Worm (Caenorhabditis elegans): ENCODE measurements around the gene F21C10.9.

F21C10.9 gene

ce11 chrV:9090824-9091798 lies 7.4 kb downstream of the F21C10.9 start:
- 0 out of 2 replicates have a peak, but pooled peaks have one; percentile 8 for TF ChIP-seq tab-1 (GFP tag; IDR thresholded peaks at IDR 0.05)

- 0 out of 2 replicates have a peak, but pooled peaks have one; percentile 7 for TF ChIP-seq ztf-23 (GFP tag; IDR thresholded peaks at IDR 0.05)
- TF ChIP-seq ref-1 (GFP tag; conservative IDR thresholded peaks at IDR 0.05), result no peak
- peak; percentile 42; the same call in 1 of the 2 replicates for TF ChIP-seq flt-1 (GFP tag; IDR thresholded peaks at IDR 0.05)
Measured at ce11 chrV:9088758-9089157, 9.7 kb downstream of the F21C10.9 start.

ce11 chrV:9085845-9086244 lies 12.7 kb downstream of the F21C10.9 start:
- TF ChIP-seq T22C8.4 (GFP tag; IDR thresholded peaks at IDR 0.05) (no peak), tab-1 (GFP tag; IDR thresholded peaks at IDR 0.05) (no peak), ztf-29 (GFP tag; IDR thresholded peaks at IDR 0.05) (no peak), flt-1 (GFP tag; IDR thresholded peaks at IDR 0.05) (no peak), klf-2 (GFP tag; conservative IDR thresholded peaks at IDR 0.05) (no peak), ref-1 (GFP tag; conservative IDR thresholded peaks at IDR 0.05) (no peak), ztf-23 (GFP tag; IDR thresholded peaks at IDR 0.05) (no peak), cog-1 (tag; optimal IDR thresholded peaks at IDR 0.05) (no peak), med-1 (GFP tag; optimal IDR thresholded peaks at IDR 0.05; ENCODE audit: insufficient read depth) (no peak)

- TF ChIP-seq med-1 (GFP tag; optimal IDR thresholded peaks at IDR 0.05; ENCODE audit: insufficient read depth), result no peak
- TF ChIP-seq flt-1 (GFP tag; IDR thresholded peaks at IDR 0.05), result no peak
- no peak for TF ChIP-seq ref-1 (GFP tag; conservative IDR thresholded peaks at IDR 0.05)
- no peak for TF ChIP-seq cog-1 (tag; optimal IDR thresholded peaks at IDR 0.05)
- no peak for TF ChIP-seq ztf-23 (GFP tag; IDR thresholded peaks at IDR 0.05)
- TF ChIP-seq ztf-29 (GFP tag; IDR thresholded peaks at IDR 0.05), result no peak
- TF ChIP-seq tab-1 (GFP tag; IDR thresholded peaks at IDR 0.05), result no peak
- TF ChIP-seq klf-2 (GFP tag; conservative IDR thresholded peaks at IDR 0.05), result no peak
- no peak for TF ChIP-seq T22C8.4 (GFP tag; IDR thresholded peaks at IDR 0.05)
Measured at ce11 chrV:9084252-9084651, 14.2 kb downstream of the F21C10.9 start.

ce11 chrV:9082350-9082749 lies 16.1 kb downstream of the F21C10.9 start:
- TF ChIP-seq flt-1 (GFP tag; IDR thresholded peaks at IDR 0.05), result no peak
- TF ChIP-seq ztf-29 (GFP tag; IDR thresholded peaks at IDR 0.05), result no peak
- no peak for TF ChIP-seq ztf-23 (GFP tag; IDR thresholded peaks at IDR 0.05)
- TF ChIP-seq T22C8.4 (GFP tag; IDR thresholded peaks at IDR 0.05), result no peak
- no peak for TF ChIP-seq med-1 (GFP tag; optimal IDR thresholded peaks at IDR 0.05; ENCODE audit: insufficient read depth)
- TF ChIP-seq tab-1 (GFP tag; IDR thresholded peaks at IDR 0.05), result no peak
- TF ChIP-seq ref-1 (GFP tag; conservative IDR thresholded peaks at IDR 0.05), result no peak
- TF ChIP-seq klf-2 (GFP tag; conservative IDR thresholded peaks at IDR 0.05), result no peak
- TF ChIP-seq cog-1 (tag; optimal IDR thresholded peaks at IDR 0.05), result no peak

- TF ChIP-seq flt-1 (GFP tag; IDR thresholded peaks at IDR 0.05), result no peak
- no peak for TF ChIP-seq tab-1 (GFP tag; IDR thresholded peaks at IDR 0.05)
- TF ChIP-seq med-1 (GFP tag; optimal IDR thresholded peaks at IDR 0.05; ENCODE audit: insufficient read depth), result no peak
- TF ChIP-seq cog-1 (tag; optimal IDR thresholded peaks at IDR 0.05), result no peak
- TF ChIP-seq ref-1 (GFP tag; conservative IDR thresholded peaks at IDR 0.05), result no peak
- no peak for TF ChIP-seq ztf-23 (GFP tag; IDR thresholded peaks at IDR 0.05)
- no peak for TF ChIP-seq T22C8.4 (GFP tag; IDR thresholded peaks at IDR 0.05)
- no peak for TF ChIP-seq ztf-29 (GFP tag; IDR thresholded peaks at IDR 0.05)
- no peak for TF ChIP-seq klf-2 (GFP tag; conservative IDR thresholded peaks at IDR 0.05)
Measured at ce11 chrV:9081410-9081809, 17.1 kb downstream of the F21C10.9 start.

- no peak for TF ChIP-seq flt-1 (GFP tag; IDR thresholded peaks at IDR 0.05)
- no peak for TF ChIP-seq T22C8.4 (GFP tag; IDR thresholded peaks at IDR 0.05)
- no peak for TF ChIP-seq ztf-23 (GFP tag; IDR thresholded peaks at IDR 0.05)
- TF ChIP-seq cog-1 (tag; optimal IDR thresholded peaks at IDR 0.05), result no peak
- TF ChIP-seq ztf-29 (GFP tag; IDR thresholded peaks at IDR 0.05), result no peak
- no peak for TF ChIP-seq tab-1 (GFP tag; IDR thresholded peaks at IDR 0.05)
- no peak for TF ChIP-seq klf-2 (GFP tag; conservative IDR thresholded peaks at IDR 0.05)
- TF ChIP-seq ref-1 (GFP tag; conservative IDR thresholded peaks at IDR 0.05), result no peak
- TF ChIP-seq med-1 (GFP tag; optimal IDR thresholded peaks at IDR 0.05; ENCODE audit: insufficient read depth), result no peak
Measured at ce11 chrV:9079965-9080432, 18.5 kb downstream of the F21C10.9 start.

ce11 chrV:9078815-9079525 lies 19.5 kb downstream of the F21C10.9 start:
- TF ChIP-seq med-1 (GFP tag; optimal IDR thresholded peaks at IDR 0.05; ENCODE audit: insufficient read depth), result no peak
- no peak for TF ChIP-seq ztf-23 (GFP tag; IDR thresholded peaks at IDR 0.05)
- TF ChIP-seq T22C8.4 (GFP tag; IDR thresholded peaks at IDR 0.05), result no peak
- TF ChIP-seq tab-1 (GFP tag; IDR thresholded peaks at IDR 0.05), result no peak
- no peak for TF ChIP-seq klf-2 (GFP tag; conservative IDR thresholded peaks at IDR 0.05)
- no peak for TF ChIP-seq cog-1 (tag; optimal IDR thresholded peaks at IDR 0.05)
- no peak for TF ChIP-seq flt-1 (GFP tag; IDR thresholded peaks at IDR 0.05)
- TF ChIP-seq ref-1 (GFP tag; conservative IDR thresholded peaks at IDR 0.05), result no peak
- no peak for TF ChIP-seq ztf-29 (GFP tag; IDR thresholded peaks at IDR 0.05)

ce11 chrV:9078067-9078581 lies 20.4 kb downstream of the F21C10.9 start:
- TF ChIP-seq flt-1 (GFP tag; IDR thresholded peaks at IDR 0.05), result no peak
- no peak for TF ChIP-seq T22C8.4 (GFP tag; IDR thresholded peaks at IDR 0.05)
- no peak for TF ChIP-seq cog-1 (tag; optimal IDR thresholded peaks at IDR 0.05)
- no peak for TF ChIP-seq ref-1 (GFP tag; conservative IDR thresholded peaks at IDR 0.05)

Measured in whole organism, midembryonic.